Worm (Caenorhabditis elegans): ENCODE results near the gene sfxn-2.

The sfxn-2 gene

ce11 chrX:7913830-7914229 is 44.3 kb downstream of the sfxn-2 start, which contains the start of gene C39D10.7:
C39D10.7 (minus strand) TSS chrX:7913930.
- TF ChIP-seq isw-1 (GFP tag; IDR thresholded peaks at IDR 0.05) (no peak), sup-37 (GFP tag; optimal IDR thresholded peaks at IDR 0.05) (no peak), mdl-1 (tag; optimal IDR thresholded peaks at IDR 0.05) (no peak), unc-130 (tag; optimal IDR thresholded peaks at IDR 0.05) (no peak), ces-1 (GFP tag; optimal IDR thresholded peaks at IDR 0.05) (no peak), mab-9 (GFP tag; IDR thresholded peaks at IDR 0.05) (no peak), mef-2 (tag; optimal IDR thresholded peaks at IDR 0.05) (no peak), ceh-63 (GFP tag; optimal IDR thresholded peaks at IDR 0.05) (no peak), egl-13 (tag; optimal IDR thresholded peaks at IDR 0.05) (no peak)

- TF ChIP-seq ceh-88 (GFP tag; IDR thresholded peaks at IDR 0.05) (no peak), Y116A8C.19 (tag; optimal IDR thresholded peaks at IDR 0.05; ENCODE audit: borderline replicate concordance) (no peak), mab-9 (GFP tag; IDR thresholded peaks at IDR 0.05) (no peak), blmp-1 (tag; optimal IDR thresholded peaks at IDR 0.05) (no peak), elt-3 (tag; optimal IDR thresholded peaks at IDR 0.05) (no peak), nhr-19 (GFP tag; conservative IDR thresholded peaks at IDR 0.05) (0 out of 2 replicates have a peak, but pooled peaks have one; percentile 10), unc-62 (GFP tag; optimal IDR thresholded peaks at IDR 0.05) (no peak), aly-2 (tag; optimal IDR thresholded peaks at IDR 0.05) (no peak), zag-1 (tag; optimal IDR thresholded peaks at IDR 0.05) (no peak), mep-1 (tag; optimal IDR thresholded peaks at IDR 0.05) (no peak), C34B4.2 (tag; optimal IDR thresholded peaks at IDR 0.05) (no peak), tlp-1 (tag; optimal IDR thresholded peaks at IDR 0.05) (no peak), pax-3 (tag; optimal IDR thresholded peaks at IDR 0.05) (no peak), egl-27 (tag; optimal IDR thresholded peaks at IDR 0.05) (no peak), ceh-63 (GFP tag; optimal IDR thresholded peaks at IDR 0.05) (no peak), unc-30 (tag; optimal IDR thresholded peaks at IDR 0.05) (no peak), ceh-82 (tag; optimal IDR thresholded peaks at IDR 0.05) (no peak), unc-98 (GFP tag; IDR thresholded peaks at IDR 0.05) (no peak), nhr-11 (tag; optimal IDR thresholded peaks at IDR 0.05) (no peak), rnt-1 (tag; optimal IDR thresholded peaks at IDR 0.05) (peak; percentile 44), snpc-4 (tag; optimal IDR thresholded peaks at IDR 0.05) (no peak), lin-35 (GFP tag; optimal IDR thresholded peaks at IDR 0.05) (peak in 1 of 2 experiments; percentile 6), lin-15B (tag; optimal IDR thresholded peaks at IDR 0.05) (no peak), ets-5 (GFP tag; IDR thresholded peaks at IDR 0.05) (no peak), isw-1 (GFP tag; IDR thresholded peaks at IDR 0.05) (no peak), snu-23 (GFP tag; optimal IDR thresholded peaks at IDR 0.05) (peak; percentile 41), nhr-90 (tag; optimal IDR thresholded peaks at IDR 0.05; ENCODE audit: poor library complexity) (peak; percentile 24), unc-86 (tag; optimal IDR thresholded peaks at IDR 0.05) (no peak), nhr-77 (tag; optimal IDR thresholded peaks at IDR 0.05) (peak; percentile 12), efl-1 (optimal IDR thresholded peaks at IDR 0.05) (no peak), efl-1 (GFP tag; optimal IDR thresholded peaks at IDR 0.05 in 1 of 2) (no peak), dpl-1 (GFP tag; optimal IDR thresholded peaks at IDR 0.05) (no peak), ceh-90 (tag; optimal IDR thresholded peaks at IDR 0.05) (no peak), nhr-20 (tag; optimal IDR thresholded peaks at IDR 0.05) (no peak), alr-1 (tag; optimal IDR thresholded peaks at IDR 0.05; ENCODE audit: borderline replicate concordance) (no peak), nhr-84 (tag; optimal IDR thresholded peaks at IDR 0.05) (no peak), swsn-7 (tag; optimal IDR thresholded peaks at IDR 0.05) (no peak), lir-3 (tag; optimal IDR thresholded peaks at IDR 0.05; ENCODE audit: poor library complexity) (peak; percentile 0), skn-1 (tag; optimal IDR thresholded peaks at IDR 0.05) (no peak), lsy-2 (tag; optimal IDR thresholded peaks at IDR 0.05) (no peak), C16A3.4 (tag; optimal IDR thresholded peaks at IDR 0.05) (peak; percentile 32), efl-3 (GFP tag; optimal IDR thresholded peaks at IDR 0.05) (no peak), unc-130 (tag; optimal IDR thresholded peaks at IDR 0.05) (no peak), ceh-8 (GFP tag; optimal IDR thresholded peaks at IDR 0.05) (no peak), dsc-1 (tag; optimal IDR thresholded peaks at IDR 0.05) (no peak), fkh-8 (tag; optimal IDR thresholded peaks at IDR 0.05) (no peak)
Observed at ce11 chrX:7906430-7907014, 51.6 kb downstream of the sfxn-2 start, which contains the start of gene C39D10.1. C39D10.1 (plus strand) TSS chrX:7906964.
